Worm (Caenorhabditis elegans): ENCODE measurements around the gene ZK662.5.
A peak's percentile ranks its signal among the peaks of the same experiment; 100 is the strongest.

Gene ZK662.5

ce11 chrX:15742310-15742709 is 20.9 kb downstream of the ZK662.5 start, which contains the start of gene nhr-255:
Gene nhr-255, plus strand, starts transcription at chrX:15742610.
- TF ChIP-seq ama-1 (optimal IDR thresholded peaks at IDR 0.05), result no peak
- no peak for TF ChIP-seq nhr-77 (tag; optimal IDR thresholded peaks at IDR 0.05)
- no peak for TF ChIP-seq lin-39 (tag; optimal IDR thresholded peaks at IDR 0.05)
- no peak for TF ChIP-seq lin-11 (tag; optimal IDR thresholded peaks at IDR 0.05)
- TF ChIP-seq mdl-1 (tag; optimal IDR thresholded peaks at IDR 0.05), result no peak

- TF ChIP-seq ztf-1 (GFP tag; conservative IDR thresholded peaks at IDR 0.05) (no peak), gmeb-1 (tag; optimal IDR thresholded peaks at IDR 0.05) (no peak)
Measured at ce11 chrX:15746705-15747104, 25.3 kb downstream of the ZK662.5 start, which contains the start of gene srxa-9. Gene srxa-9, plus strand, starts transcription at chrX:15747005.

- no peak for TF ChIP-seq unc-39 (tag; optimal IDR thresholded peaks at IDR 0.05)
- TF ChIP-seq nhr-21 (tag; optimal IDR thresholded peaks at IDR 0.05), result peak; percentile 33
Measured at ce11 chrX:15747814-15748213, 26.4 kb downstream of the ZK662.5 start.

ce11 chrX:15751245-15751644 is 29.8 kb downstream of the ZK662.5 start:
- no peak for TF ChIP-seq skn-1 (tag; optimal IDR thresholded peaks at IDR 0.05)
- TF ChIP-seq peb-1 (tag; optimal IDR thresholded peaks at IDR 0.05), result no peak
- TF ChIP-seq R02D3.7 (tag; optimal IDR thresholded peaks at IDR 0.05), result no peak
- no peak for TF ChIP-seq alr-1 (tag; optimal IDR thresholded peaks at IDR 0.05)
- TF ChIP-seq nhr-25 (tag; optimal IDR thresholded peaks at IDR 0.05), result no peak
- no peak for TF ChIP-seq ztf-1 (GFP tag; conservative IDR thresholded peaks at IDR 0.05)
- TF ChIP-seq crh-2 (tag; optimal IDR thresholded peaks at IDR 0.05), result no peak
- no peak for TF ChIP-seq dmd-4 (tag; optimal IDR thresholded peaks at IDR 0.05)
- no peak for TF ChIP-seq elt-1 (tag; optimal IDR thresholded peaks at IDR 0.05)
- TF ChIP-seq fos-1 (tag; optimal IDR thresholded peaks at IDR 0.05), result no peak
- TF ChIP-seq nhr-23 (tag; optimal IDR thresholded peaks at IDR 0.05), result no peak
- TF ChIP-seq nhr-77 (tag; optimal IDR thresholded peaks at IDR 0.05), result no peak
- TF ChIP-seq blmp-1 (tag; optimal IDR thresholded peaks at IDR 0.05; ENCODE audit: insufficient read depth), result no peak
- TF ChIP-seq nhr-6 (tag; optimal IDR thresholded peaks at IDR 0.05), result no peak
- TF ChIP-seq ceh-82 (tag; optimal IDR thresholded peaks at IDR 0.05), result no peak
- TF ChIP-seq ama-1 (optimal IDR thresholded peaks at IDR 0.05), result no peak
- TF ChIP-seq lin-11 (tag; optimal IDR thresholded peaks at IDR 0.05), result no peak
- no peak for TF ChIP-seq egl-27 (tag; optimal IDR thresholded peaks at IDR 0.05)
- no peak for TF ChIP-seq gmeb-1 (tag; optimal IDR thresholded peaks at IDR 0.05)

ce11 chrX:15757169-15757568 is 35.7 kb downstream of the ZK662.5 start, which contains the start of gene wrt-4:
Gene wrt-4, minus strand, starts transcription at chrX:15757269.
- TF ChIP-seq skn-1 (tag; optimal IDR thresholded peaks at IDR 0.05) (no peak), crh-2 (tag; optimal IDR thresholded peaks at IDR 0.05) (no peak), egl-27 (tag; optimal IDR thresholded peaks at IDR 0.05) (no peak), lin-39 (tag; optimal IDR thresholded peaks at IDR 0.05) (no peak), nhr-129 (tag; optimal IDR thresholded peaks at IDR 0.05) (no peak), nhr-77 (tag; optimal IDR thresholded peaks at IDR 0.05) (no peak), ZK546.5 (tag; optimal IDR thresholded peaks at IDR 0.05) (no peak), ceh-16 (tag; optimal IDR thresholded peaks at IDR 0.05) (no peak), mab-5 (tag; optimal IDR thresholded peaks at IDR 0.05) (no peak), ztf-4 (tag; optimal IDR thresholded peaks at IDR 0.05) (no peak), sma-3 (GFP tag; optimal IDR thresholded peaks at IDR 0.05) (no peak), mdl-1 (tag; optimal IDR thresholded peaks at IDR 0.05) (no peak)

ce11 chrX:15759222-15759621 is 37.8 kb downstream of the ZK662.5 start:
- TF ChIP-seq mbf-1 (tag; optimal IDR thresholded peaks at IDR 0.05) (no peak), snpc-4 (tag; optimal IDR thresholded peaks at IDR 0.05) (peak; percentile 43)

- TF ChIP-seq nhr-11 (tag; optimal IDR thresholded peaks at IDR 0.05) (no peak), nhr-21 (tag; optimal IDR thresholded peaks at IDR 0.05) (no peak)
Measured at ce11 chrX:15766147-15766546, 44.7 kb downstream of the ZK662.5 start, which contains the start of gene bus-17. Gene bus-17, minus strand, starts transcription at chrX:15766354.
